Fruit fly (Drosophila melanogaster) whole organism, wandering third instar larva: Measurements from ENCODE around the gene CG15814.

Experiments
- Dfd ChIP-seq: fragments of >200 bp; optimal IDR thresholded peaks from 2 replicates; lab custom pipeline; 2017; ENCODE audit warnings: missing biosample characterization, missing genetic modification characterization
- OdsH ChIP-seq: fragments of 200-800 bp; sonication (Bioruptor generic); optimal IDR thresholded peaks from 2 replicates; lab custom pipeline; 2016; ENCODE audit warnings: missing biosample characterization, mild to moderate bottlenecking, missing genetic modification characterization
- Rel ChIP-seq, 2 experiments: fragments of 200-800 bp; sonication (Bioruptor generic) in 1 of 2; optimal IDR thresholded peaks; 2 replicates in 1 of 2; 3 replicates in 1 of 2; lab custom pipeline; 2016 to 2019; ENCODE audit warnings: mild to moderate bottlenecking in 2 of 2, missing biosample characterization in 2 of 2, missing genetic modification characterization in 2 of 2, moderate library complexity in 1 of 2
- Sp1 ChIP-seq: fragments of 200-800 bp; sonication (Bioruptor generic); optimal IDR thresholded peaks from 3 replicates; lab custom pipeline; 2019; ENCODE audit warnings: missing biosample characterization, mild to moderate bottlenecking, missing genetic modification characterization, moderate library complexity
- dl ChIP-seq, 2 experiments: fragments of 175-275, 200-275 bp in 1 of 2; fragments of 200-275 bp in 1 of 2; sonication (Bioruptor generic); optimal IDR thresholded peaks; lab custom pipeline; 2018; ENCODE audit warnings: mild to moderate bottlenecking in 2 of 2, missing biosample characterization in 2 of 2, missing genetic modification characterization in 2 of 2, moderate library complexity in 2 of 2; ENCODE audit not compliant: partially characterized antibody in 2 of 2, insufficient read depth in 1 of 2
- fru ChIP-seq: fragments of 200-800 bp; sonication (Bioruptor generic); optimal IDR thresholded peaks from 3 replicates; lab custom pipeline; 2016; ENCODE audit warnings: missing biosample characterization, mild to moderate bottlenecking, missing genetic modification characterization
- h ChIP-seq: fragments of 200-800 bp; sonication (Bioruptor generic); optimal IDR thresholded peaks from 3 replicates; lab custom pipeline; 2016; ENCODE audit warnings: missing biosample characterization, mild to moderate bottlenecking, missing genetic modification characterization
- pan ChIP-seq: fragments of >200 bp; optimal IDR thresholded peaks from 2 replicates; lab custom pipeline; 2017
- rgr ChIP-seq: fragments of 200-800 bp; sonication (Bioruptor generic); optimal IDR thresholded peaks from 3 replicates; lab custom pipeline; 2016; ENCODE audit warnings: missing biosample characterization, mild to moderate bottlenecking, missing genetic modification characterization
- sage ChIP-seq: fragments of 200-800 bp; sonication (Bioruptor generic); optimal IDR thresholded peaks from 2 replicates; lab custom pipeline; 2016; ENCODE audit warnings: missing biosample characterization, mild to moderate bottlenecking, missing genetic modification characterization
- woc ChIP-seq: sonication (Bioruptor generic); optimal IDR thresholded peaks from 2 replicates; lab custom pipeline; 2016; ENCODE audit warnings: missing biosample characterization, mild to moderate bottlenecking, missing genetic modification characterization

dm6 chrX:17820252-17820651 is 29.9 kb downstream of the CG15814 start:
- TF ChIP-seq sage (GFP tag; lab: Kevin White, UChicago): no peak
- TF ChIP-seq OdsH: peak; percentile 53
- TF ChIP-seq Rel (GFP tag; optimal IDR thresholded peaks at IDR 0.05; lab: Kevin White, UChicago): no peak
- no peak for TF ChIP-seq Rel (tag; optimal IDR thresholded peaks at IDR 0.05; lab: Kevin White, UChicago)
- no peak for TF ChIP-seq woc
- TF ChIP-seq rgr (GFP tag; lab: Kevin White, UChicago): peak; percentile 30
- TF ChIP-seq Dfd (GFP tag; lab: Kevin White, UChicago): no peak
- TF ChIP-seq dl (GFP tag; optimal IDR thresholded peaks at IDR 0.05; lab: Kevin White, UChicago; ENCODE audit: insufficient read depth in 1 of 2, partially characterized antibody in 2 of 2): no peak
- TF ChIP-seq pan (lab: Kevin White, UChicago): no peak
- TF ChIP-seq fru: peak; percentile 18
- TF ChIP-seq h (GFP tag; lab: Kevin White, UChicago): peak; percentile 22
- no peak for TF ChIP-seq Sp1 (GFP tag; lab: Kevin White, UChicago)
